Fruit fly (Drosophila melanogaster) whole organism, embryonic: Measurements from ENCODE around the gene APP-BP1.
A peak's percentile ranks its signal among the peaks of the same experiment; 100 is the strongest.

Experiments used
- Adf1 ChIP-seq: fragments of 200-800 bp; sonication (Bioruptor generic); IDR thresholded peaks from 2 replicates; pipeline ENCODE4 v1.3.6; 2022; ENCODE audit warnings: missing biosample characterization, missing genetic modification characterization
- B-H2 ChIP-seq: fragments of 200-800 bp; sonication (Bioruptor generic); optimal IDR thresholded peaks from 2 replicates; lab custom pipeline; 2018; ENCODE audit warnings: missing biosample characterization, mild to moderate bottlenecking, missing genetic modification characterization
- Bdp1 ChIP-seq: fragments of 200-800 bp; sonication (Bioruptor generic); optimal IDR thresholded peaks from 3 replicates; lab custom pipeline; 2016; ENCODE audit warnings: missing biosample characterization, missing genetic modification characterization
- Blimp-1 ChIP-seq: fragments of 200-800 bp; sonication (Bioruptor generic); optimal IDR thresholded peaks from 3 replicates; lab custom pipeline; 2018; ENCODE audit warnings: missing biosample characterization, missing genetic modification characterization, mild to moderate bottlenecking, moderate library complexity, missing genetic modification reagents
- CG1024 ChIP-seq: fragments of 200-800 bp; sonication (Bioruptor generic); IDR thresholded peaks from 2 replicates; pipeline ENCODE4 v1.3.6; 2022; ENCODE audit warnings: missing biosample characterization, missing genetic modification characterization
- CG12155 ChIP-seq: fragments of 200-800 bp; sonication (Bioruptor generic); optimal IDR thresholded peaks from 3 replicates; lab custom pipeline; 2016; ENCODE audit warnings: missing biosample characterization, missing genetic modification characterization
- CG12299 ChIP-seq: fragments of 200-800 bp; sonication (Bioruptor generic); optimal IDR thresholded peaks from 2 replicates; lab custom pipeline; 2018; ENCODE audit warnings: missing biosample characterization, mild to moderate bottlenecking, missing genetic modification characterization
- CG12769 ChIP-seq: fragments of 200-800 bp; sonication (Bioruptor generic); optimal IDR thresholded peaks from 2 replicates; lab custom pipeline; 2019; ENCODE audit warnings: missing biosample characterization, mild to moderate bottlenecking, missing genetic modification characterization, moderate library complexity
- CG14860 ChIP-seq: fragments of 200-800 bp; sonication (Bioruptor generic); IDR thresholded peaks from 3 replicates; pipeline ENCODE4 v1.3.6; 2022; ENCODE audit warnings: missing biosample characterization, missing genetic modification characterization; ENCODE audit not compliant: partially characterized antibody
- CG15601 ChIP-seq: fragments of 200-800 bp; sonication (Bioruptor generic); optimal IDR thresholded peaks from 3 replicates; lab custom pipeline; 2019; ENCODE audit warnings: missing biosample characterization, mild to moderate bottlenecking, missing genetic modification characterization, moderate library complexity
- CG16815 ChIP-seq: fragments of 200-800 bp; sonication (Bioruptor generic); optimal IDR thresholded peaks from 3 replicates; lab custom pipeline; 2017; ENCODE audit warnings: missing biosample characterization, mild to moderate bottlenecking, missing genetic modification characterization
- CG16863 ChIP-seq: fragments of 200-800 bp; sonication (Bioruptor generic); optimal IDR thresholded peaks from 3 replicates; lab custom pipeline; 2016; ENCODE audit warnings: missing biosample characterization, missing genetic modification characterization
- CG17328 ChIP-seq: fragments of 200-800 bp; sonication (Bioruptor generic); IDR thresholded peaks from 2 replicates; pipeline ENCODE4 v1.3.6; 2022; ENCODE audit warnings: missing biosample characterization, missing genetic modification characterization
- CG18599 ChIP-seq: fragments of 200-800 bp; sonication (Bioruptor generic); optimal IDR thresholded peaks from 3 replicates; lab custom pipeline; 2017; ENCODE audit warnings: missing biosample characterization, missing genetic modification characterization, mild to moderate bottlenecking, moderate library complexity, missing genetic modification reagents
- CG18764 ChIP-seq: fragments of 200-800 bp; sonication (Bioruptor generic); optimal IDR thresholded peaks from 3 replicates; lab custom pipeline; 2016; ENCODE audit warnings: missing biosample characterization, missing genetic modification characterization
- CG2129 ChIP-seq: fragments of 200-800 bp; sonication (Bioruptor generic); IDR thresholded peaks from 2 replicates; pipeline ENCODE4 v1.3.6; 2022; ENCODE audit warnings: missing biosample characterization, missing genetic modification characterization; ENCODE audit not compliant: partially characterized antibody
- CG31441 ChIP-seq: fragments of 200-800 bp; sonication (Bioruptor generic); IDR thresholded peaks from 2 replicates; pipeline ENCODE4 v1.3.6; 2022; ENCODE audit warnings: missing biosample characterization, missing genetic modification characterization
- CG3281 ChIP-seq: fragments of 200-800 bp; sonication (Bioruptor generic); optimal IDR thresholded peaks from 3 replicates; lab custom pipeline; 2017; ENCODE audit warnings: missing biosample characterization, mild to moderate bottlenecking, missing genetic modification characterization
- CG34376 ChIP-seq: fragments of 200-800 bp; sonication (Bioruptor generic); optimal IDR thresholded peaks from 2 replicates; lab custom pipeline; 2018; ENCODE audit warnings: missing biosample characterization, mild to moderate bottlenecking, missing genetic modification characterization
- CG43689 ChIP-seq: fragments of 200-800 bp; sonication (Bioruptor generic); IDR thresholded peaks from 2 replicates; pipeline ENCODE4 v1.3.6; 2022; ENCODE audit warnings: missing biosample characterization, missing genetic modification characterization
- CG6272 ChIP-seq: fragments of 200-800 bp; sonication (Bioruptor generic); IDR thresholded peaks from 2 replicates; pipeline ENCODE4 v1.3.6; 2022; ENCODE audit warnings: missing biosample characterization, missing genetic modification characterization
- CG6765 ChIP-seq: fragments of 200-800 bp; sonication (Bioruptor generic); optimal IDR thresholded peaks from 3 replicates; lab custom pipeline; 2017; ENCODE audit warnings: missing biosample characterization, mild to moderate bottlenecking, missing genetic modification characterization
- CG8478 ChIP-seq: fragments of >200 bp; optimal IDR thresholded peaks from 2 replicates; lab custom pipeline; 2018
- CG9727 ChIP-seq: fragments of 200-800 bp; sonication (Bioruptor generic); optimal IDR thresholded peaks from 3 replicates; lab custom pipeline; 2017; ENCODE audit warnings: missing biosample characterization, mild to moderate bottlenecking, missing genetic modification characterization
- CHES-1-like ChIP-seq: fragments of 200-800 bp; sonication (Bioruptor generic); optimal IDR thresholded peaks from 2 replicates; lab custom pipeline; 2016; ENCODE audit warnings: missing biosample characterization, missing genetic modification characterization
- Deaf1 ChIP-seq: fragments of 200-800 bp; optimal IDR thresholded peaks from 3 replicates; lab custom pipeline; 2019; ENCODE audit warnings: missing biosample characterization, mild to moderate bottlenecking, missing genetic modification characterization, moderate library complexity
- Dref ChIP-seq: fragments of 200-800 bp; sonication (Bioruptor generic); IDR thresholded peaks from 2 replicates; pipeline ENCODE4 v1.3.6; 2022; ENCODE audit warnings: missing biosample characterization, missing genetic modification characterization
- Fer2 ChIP-seq: fragments of 200-800 bp; sonication (Bioruptor generic); optimal IDR thresholded peaks from 2 replicates; lab custom pipeline; 2018; ENCODE audit warnings: missing biosample characterization, mild to moderate bottlenecking, missing genetic modification characterization, moderate library complexity
- GATAe ChIP-seq: fragments of 200-800 bp; sonication (Bioruptor generic); conservative IDR thresholded peaks from 2 replicates; pipeline ENCODE4 v1.3.6; 2022; ENCODE audit warnings: missing biosample characterization, missing genetic modification characterization
- HHEX ChIP-seq: fragments of 200-800 bp; sonication (Bioruptor generic); optimal IDR thresholded peaks from 3 replicates; lab custom pipeline; 2017; ENCODE audit warnings: missing biosample characterization, mild to moderate bottlenecking, missing genetic modification characterization, missing genetic modification reagents
- Hmx ChIP-seq: fragments of 200-800 bp; sonication (Bioruptor generic); optimal IDR thresholded peaks from 2 replicates; lab custom pipeline; 2016; ENCODE audit warnings: missing biosample characterization, missing genetic modification characterization
- MBD-R2 ChIP-seq: fragments of 200-800 bp; sonication (Bioruptor generic); IDR thresholded peaks from 2 replicates; pipeline ENCODE4 v1.3.6; 2022; ENCODE audit warnings: missing biosample characterization, missing genetic modification characterization
- Mad ChIP-seq: fragments of 200-800 bp; sonication (Bioruptor generic); optimal IDR thresholded peaks from 2 replicates; lab custom pipeline; 2016; ENCODE audit warnings: missing biosample characterization, missing genetic modification characterization
- Meics ChIP-seq: fragments of 200-800 bp; sonication (Bioruptor generic); optimal IDR thresholded peaks from 2 replicates; lab custom pipeline; 2017; ENCODE audit warnings: missing biosample characterization, mild to moderate bottlenecking, missing genetic modification characterization
- Sin3A ChIP-seq: fragments of >200 bp; optimal IDR thresholded peaks from 2 replicates; lab custom pipeline; 2018
- Spps ChIP-seq: fragments of 200-800 bp; sonication (Bioruptor generic); optimal IDR thresholded peaks from 2 replicates; lab custom pipeline; 2018; ENCODE audit warnings: missing biosample characterization, mild to moderate bottlenecking, missing genetic modification characterization
- cad ChIP-seq: fragments of >200 bp; optimal IDR thresholded peaks from 2 replicates; lab custom pipeline; 2017; ENCODE audit warnings: missing biosample characterization, missing genetic modification characterization
- cato ChIP-seq: fragments of 200-800 bp; sonication (Bioruptor generic); optimal IDR thresholded peaks from 2 replicates; lab custom pipeline; 2016; ENCODE audit warnings: missing biosample characterization, missing genetic modification characterization, borderline replicate concordance
- chm ChIP-seq: fragments of 200-800 bp; sonication (Bioruptor generic); IDR thresholded peaks from 2 replicates; pipeline ENCODE4 v1.3.6; 2022; ENCODE audit warnings: missing biosample characterization, missing genetic modification characterization
- ci ChIP-seq: fragments of 200-800 bp; sonication (Bioruptor generic); IDR thresholded peaks from 3 replicates; pipeline ENCODE4 v1.3.6; 2022; ENCODE audit warnings: missing biosample characterization, missing genetic modification characterization
- dm ChIP-seq: fragments of 200-800 bp; sonication (Bioruptor generic); optimal IDR thresholded peaks from 3 replicates; lab custom pipeline; 2016; ENCODE audit warnings: missing biosample characterization, missing genetic modification characterization
- fd96Cb ChIP-seq: fragments of 200-800 bp; sonication (Bioruptor generic); optimal IDR thresholded peaks from 2 replicates; lab custom pipeline; 2018; ENCODE audit warnings: missing biosample characterization, mild to moderate bottlenecking, missing genetic modification characterization, moderate library complexity
- gce ChIP-seq: fragments of 200-800 bp; sonication (Bioruptor generic); IDR thresholded peaks from 3 replicates; pipeline ENCODE4 v1.3.6; 2022; ENCODE audit warnings: missing biosample characterization, missing genetic modification characterization
- lilli ChIP-seq: fragments of 200-800 bp; sonication (Bioruptor generic); optimal IDR thresholded peaks from 3 replicates; lab custom pipeline; 2016; ENCODE audit warnings: missing biosample characterization, missing genetic modification characterization
- pros ChIP-seq: fragments of 200-800 bp; sonication (Bioruptor generic); optimal IDR thresholded peaks from 3 replicates; lab custom pipeline; 2019; ENCODE audit warnings: missing biosample characterization, mild to moderate bottlenecking, missing genetic modification characterization, moderate library complexity
- pum ChIP-seq: fragments of 200-800 bp; sonication (Bioruptor generic); optimal IDR thresholded peaks from 2 replicates; lab custom pipeline; 2016; ENCODE audit warnings: missing biosample characterization, missing genetic modification characterization
- sd ChIP-seq: fragments of 200-800 bp; sonication (Bioruptor generic); optimal IDR thresholded peaks from 3 replicates; lab custom pipeline; 2018; ENCODE audit warnings: missing biosample characterization, mild to moderate bottlenecking, missing genetic modification characterization, moderate library complexity
- tin ChIP-seq: fragments of 200-800 bp; sonication (Bioruptor generic); optimal IDR thresholded peaks from 3 replicates; lab custom pipeline; 2016; ENCODE audit warnings: missing biosample characterization, missing genetic modification characterization
- ttk ChIP-seq: fragments of 200-800 bp; sonication (Bioruptor generic); IDR thresholded peaks from 2 replicates; pipeline ENCODE4 v2.1.2; 2022; ENCODE audit warnings: missing biosample characterization, missing genetic modification characterization
- zen ChIP-seq: fragments of 200-800 bp; sonication (Bioruptor generic); optimal IDR thresholded peaks from 3 replicates; lab custom pipeline; 2018; ENCODE audit warnings: missing biosample characterization, mild to moderate bottlenecking, missing genetic modification characterization, moderate library complexity

The APP-BP1 gene

dm6 chr3L:11097982-11098663 lies at the start of gene APP-BP1, which contains the start of gene Irbp18 (continued):
- peak; percentile 93 for TF ChIP-seq pum (GFP tag; lab: Kevin White, UChicago)
- no peak for TF ChIP-seq CG8478 (lab: Kevin White, UChicago)
- TF ChIP-seq CG18764 (GFP tag; lab: Kevin White, UChicago): peak; percentile 92
- peak; percentile 91 for TF ChIP-seq cato (GFP tag; lab: Kevin White, UChicago)
- TF ChIP-seq B-H2 (GFP tag; lab: Kevin White, UChicago): peak; percentile 91
- TF ChIP-seq zen: peak; percentile 85
- peak; percentile 75 for TF ChIP-seq ttk (GFP tag; lab: Robert Waterston, UW)
- TF ChIP-seq Fer2 (tag; lab: Kevin White, UChicago): peak; percentile 80
- TF ChIP-seq CHES-1-like (GFP tag; lab: Kevin White, UChicago): peak; percentile 89
- no peak; the same call in 1 of the 2 replicates for TF ChIP-seq GATAe (GFP tag; lab: Robert Waterston, UW)
- TF ChIP-seq Mad (GFP tag; lab: Kevin White, UChicago): peak; percentile 96
- TF ChIP-seq CG18599 (GFP tag; lab: Kevin White, UChicago): peak; percentile 95
- no peak for TF ChIP-seq CG14860 (GFP tag; lab: Robert Waterston, UW)
- peak; percentile 93 for TF ChIP-seq Hmx (GFP tag; lab: Kevin White, UChicago)
- TF ChIP-seq gce (GFP tag; lab: Robert Waterston, UW): peak; percentile 71; the same call in 2 of the 3 replicates
- TF ChIP-seq fd96Cb (tag; lab: Kevin White, UChicago): peak; percentile 89
- peak; percentile 96 for TF ChIP-seq CG9727 (GFP tag; lab: Kevin White, UChicago)
- peak; percentile 94 for TF ChIP-seq Meics (GFP tag; lab: Kevin White, UChicago)
- peak; percentile 87 for TF ChIP-seq Spps (tag; lab: Kevin White, UChicago)
- peak; percentile 90 for TF ChIP-seq Bdp1 (GFP tag; lab: Kevin White, UChicago)
- TF ChIP-seq CG12299 (tag; lab: Kevin White, UChicago): peak; percentile 85
- no peak for TF ChIP-seq pros (GFP tag; lab: Kevin White, UChicago)
- peak; percentile 97 for TF ChIP-seq lilli
- peak; percentile 44; the same call in 1 of the 2 replicates for TF ChIP-seq CG43689 (GFP tag; lab: Robert Waterston, UW)
- peak; percentile 79 for TF ChIP-seq chm (GFP tag; lab: Robert Waterston, UW)
- TF ChIP-seq CG6765 (GFP tag; lab: Kevin White, UChicago): peak; percentile 88
- peak; percentile 87 for TF ChIP-seq Sin3A (lab: Kevin White, UChicago)
- peak; percentile 90 for TF ChIP-seq Blimp-1
- TF ChIP-seq CG17328 (GFP tag; lab: Robert Waterston, UW): peak; percentile 81
- no peak for TF ChIP-seq CG2129 (GFP tag; lab: Robert Waterston, UW)
- TF ChIP-seq Adf1 (GFP tag; lab: Robert Waterston, UW): peak; percentile 72
- peak; percentile 93 for TF ChIP-seq CG16815 (GFP tag; lab: Kevin White, UChicago)
- TF ChIP-seq cad (GFP tag; lab: Kevin White, UChicago): no peak
- TF ChIP-seq tin: peak; percentile 94
- peak; percentile 94 for TF ChIP-seq CG16863 (GFP tag; lab: Kevin White, UChicago)
- peak; percentile 92 for TF ChIP-seq CG12155 (GFP tag; lab: Kevin White, UChicago)
- TF ChIP-seq ci (GFP tag; lab: Robert Waterston, UW): peak; percentile 84
- TF ChIP-seq HHEX (GFP tag; lab: Kevin White, UChicago): peak; percentile 93
- peak; percentile 95 for TF ChIP-seq CG3281 (GFP tag; lab: Kevin White, UChicago)
- peak; percentile 76 for TF ChIP-seq CG15601
- peak; percentile 63 for TF ChIP-seq CG1024 (GFP tag; lab: Robert Waterston, UW)
- peak; percentile 72 for TF ChIP-seq MBD-R2 (GFP tag; lab: Robert Waterston, UW)
- TF ChIP-seq sd: no peak
- TF ChIP-seq Deaf1 (tag; lab: Kevin White, UChicago): peak; percentile 74
- peak; percentile 86 for TF ChIP-seq dm (GFP tag; lab: Kevin White, UChicago)
- TF ChIP-seq Dref (GFP tag; lab: Robert Waterston, UW): no peak
- peak; percentile 95 for TF ChIP-seq CG34376
- peak; percentile 92 for TF ChIP-seq CG6272 (GFP tag; lab: Robert Waterston, UW)
- peak; percentile 95 for TF ChIP-seq CG31441 (GFP tag; lab: Robert Waterston, UW)
- TF ChIP-seq CG12769 (tag; lab: Kevin White, UChicago): peak; percentile 92
